Fruit fly (Drosophila melanogaster) whole organism, prepupa: Measurements from ENCODE around the gene Hsp70Ab.

Experiments
- Blimp-1 ChIP-seq: fragments of 200-800 bp; sonication (Bioruptor generic); optimal IDR thresholded peaks from 3 replicates; lab custom pipeline; 2017; ENCODE audit warnings: missing biosample characterization, missing genetic modification characterization, mild to moderate bottlenecking, moderate library complexity, missing genetic modification reagents
- CG15336 ChIP-seq: fragments of 200-800 bp; sonication (Bioruptor generic); IDR thresholded peaks from 2 replicates; pipeline ENCODE4 v1.3.6; 2022; ENCODE audit warnings: missing biosample characterization, missing genetic modification characterization
- CG34406 ChIP-seq: fragments of 200-800 bp; sonication (Bioruptor generic); optimal IDR thresholded peaks from 3 replicates; lab custom pipeline; 2016; ENCODE audit warnings: missing biosample characterization, missing genetic modification characterization
- CG6163 ChIP-seq: fragments of 200-800 bp; sonication (Bioruptor generic); IDR thresholded peaks from 3 replicates; pipeline ENCODE4 v1.3.6; 2022; ENCODE audit warnings: missing biosample characterization, missing genetic modification characterization
- CG6808 ChIP-seq: fragments of 200-800 bp; sonication (Bioruptor generic); optimal IDR thresholded peaks from 3 replicates; lab custom pipeline; 2017; ENCODE audit warnings: missing biosample characterization, missing genetic modification characterization, mild to moderate bottlenecking, moderate library complexity, missing genetic modification reagents
- CG7368 ChIP-seq: fragments of 200-800 bp; sonication (Bioruptor generic); optimal IDR thresholded peaks from 3 replicates; lab custom pipeline; 2016; ENCODE audit warnings: missing biosample characterization, missing genetic modification characterization
- CG8119 ChIP-seq: fragments of 200-800 bp; sonication (Bioruptor generic); IDR thresholded peaks from 3 replicates; pipeline ENCODE4 v1.3.6; 2022; ENCODE audit warnings: missing biosample characterization, missing genetic modification characterization
- Gug ChIP-seq: fragments of 200-800 bp; sonication (Bioruptor generic); IDR thresholded peaks from 2 replicates; pipeline ENCODE4 v1.3.6; 2022; ENCODE audit warnings: missing biosample characterization, missing genetic modification characterization
- Smox ChIP-seq: fragments of 200-800 bp; sonication (Bioruptor generic); optimal IDR thresholded peaks from 3 replicates; lab custom pipeline; 2016; ENCODE audit warnings: missing biosample characterization, missing genetic modification characterization
- Sox102F ChIP-seq: fragments of 200-800 bp; sonication (Bioruptor generic); optimal IDR thresholded peaks from 2 replicates; lab custom pipeline; 2016; ENCODE audit warnings: missing biosample characterization, mild to moderate bottlenecking, missing genetic modification characterization
- Sox14 ChIP-seq: fragments of 200-800 bp; sonication (Bioruptor generic); optimal IDR thresholded peaks from 3 replicates; lab custom pipeline; 2016; ENCODE audit warnings: missing biosample characterization, missing genetic modification characterization
- cyc ChIP-seq: fragments of 200-800 bp; sonication (Bioruptor generic); optimal IDR thresholded peaks from 3 replicates; lab custom pipeline; 2016; ENCODE audit warnings: missing biosample characterization, missing genetic modification characterization
- eg ChIP-seq: fragments of 200-800 bp; sonication (Bioruptor generic); IDR thresholded peaks from 3 replicates; pipeline ENCODE4 v1.3.6; 2022; ENCODE audit warnings: missing biosample characterization, missing genetic modification characterization
- fd85E ChIP-seq: fragments of 200-800 bp; sonication (Bioruptor generic); optimal IDR thresholded peaks from 3 replicates; lab custom pipeline; 2016; ENCODE audit warnings: missing biosample characterization, missing genetic modification characterization
- topi ChIP-seq: fragments of 200-800 bp; sonication (Bioruptor generic); optimal IDR thresholded peaks from 3 replicates; lab custom pipeline; 2016; ENCODE audit warnings: missing biosample characterization, missing genetic modification characterization

Gene Hsp70Ab

dm6 chr3R:12010202-12010824 is 52.0 kb downstream of the Hsp70Ab start, which contains the start of the genes KLHL18 and GCC185 (continued):
- TF ChIP-seq CG34406 (GFP tag; lab: Kevin White, UChicago) = peak; percentile 74
- TF ChIP-seq Gug (GFP tag; lab: Robert Waterston, UW) = peak; percentile 61
- TF ChIP-seq CG15336 (GFP tag; lab: Robert Waterston, UW) = no peak
- TF ChIP-seq CG6163 (GFP tag; lab: Robert Waterston, UW) = no peak; the same call in 2 of the 3 replicates
- TF ChIP-seq Sox102F = no peak
- peak; percentile 73 for TF ChIP-seq eg (GFP tag; lab: Robert Waterston, UW)
- peak; percentile 75 for TF ChIP-seq Sox14
- no peak for TF ChIP-seq CG8119 (GFP tag; lab: Robert Waterston, UW)
- peak; percentile 83 for TF ChIP-seq Smox (GFP tag; lab: Kevin White, UChicago)
- no peak for TF ChIP-seq fd85E (GFP tag; lab: Kevin White, UChicago)
- TF ChIP-seq CG7368 = peak; percentile 52
- peak; percentile 37 for TF ChIP-seq CG6808 (GFP tag; lab: Kevin White, UChicago)
- peak; percentile 80 for TF ChIP-seq topi (GFP tag; lab: Kevin White, UChicago)
- TF ChIP-seq cyc = peak; percentile 87
- TF ChIP-seq Blimp-1 (GFP tag; lab: Kevin White, UChicago) = peak; percentile 6
